Worm (Caenorhabditis elegans) whole organism, L3 larva: Measurements from ENCODE around the gene Y39D8A.1.
A peak's percentile ranks its signal among the peaks of the same experiment; 100 is the strongest.

ENCODE experiments used
- R02D3.7 ChIP-seq: fragments of 150-350 bp; optimal IDR thresholded peaks from 2 replicates; lab custom pipeline; 2014; ENCODE audit warnings: missing biosample characterization, missing genetic modification characterization
- ZK546.5 ChIP-seq: sonication (generic microtip); optimal IDR thresholded peaks from 2 replicates; lab custom pipeline; 2017; ENCODE audit warnings: missing biosample characterization, missing genetic modification characterization
- aly-2 ChIP-seq: fragments of 150-350 bp; optimal IDR thresholded peaks from 2 replicates; lab custom pipeline; 2014; ENCODE audit warnings: missing biosample characterization, missing genetic modification characterization
- ceh-16 ChIP-seq: sonication (generic microtip); optimal IDR thresholded peaks from 2 replicates; lab custom pipeline; 2017; ENCODE audit warnings: missing biosample characterization, missing genetic modification characterization
- ceh-82 ChIP-seq: fragments of 150-350 bp; optimal IDR thresholded peaks from 2 replicates; lab custom pipeline; 2014; ENCODE audit warnings: missing biosample characterization, missing genetic modification characterization
- daf-12 ChIP-seq: fragments of 150-350 bp; optimal IDR thresholded peaks from 2 replicates; lab custom pipeline; 2014; ENCODE audit warnings: missing biosample characterization, missing genetic modification reagents, missing genetic modification characterization
- egl-27 ChIP-seq: sonication (generic microtip); optimal IDR thresholded peaks from 4 replicates; lab custom pipeline; 2017; ENCODE audit warnings: missing biosample characterization, missing genetic modification reagents, missing genetic modification characterization
- elt-1 ChIP-seq: fragments of 150-350 bp; optimal IDR thresholded peaks from 2 replicates; lab custom pipeline; 2014; ENCODE audit warnings: missing biosample characterization, missing genetic modification characterization
- elt-2 ChIP-seq: sonication (generic microtip); optimal IDR thresholded peaks from 2 replicates; lab custom pipeline; 2016; ENCODE audit warnings: missing genetic modification reagents, mild to moderate bottlenecking, missing genetic modification characterization, missing compliant biosample characterization
- eor-1 ChIP-seq, 2 experiments: fragments of 150-350 bp; optimal IDR thresholded peaks; 2 replicates each; lab custom pipeline; 2014 to 2018; ENCODE audit warnings: missing biosample characterization in 2 of 2, missing genetic modification characterization in 2 of 2
- fkh-10 ChIP-seq: sonication (generic microtip); optimal IDR thresholded peaks from 2 replicates; lab custom pipeline; 2017; ENCODE audit warnings: missing biosample characterization, missing genetic modification reagents, missing genetic modification characterization
- hmg-11 ChIP-seq: sonication (generic microtip); optimal IDR thresholded peaks from 2 replicates; lab custom pipeline; 2016; ENCODE audit warnings: missing genetic modification characterization, missing compliant biosample characterization
- lsy-12 ChIP-seq: sonication (generic microtip); optimal IDR thresholded peaks from 2 replicates; lab custom pipeline; 2016; ENCODE audit warnings: mild to moderate bottlenecking, missing genetic modification characterization, missing compliant biosample characterization
- mdl-1 ChIP-seq: fragments of 150-350 bp; optimal IDR thresholded peaks from 2 replicates; lab custom pipeline; 2014; ENCODE audit warnings: missing biosample characterization, missing genetic modification characterization
- mml-1 ChIP-seq: fragments of 150-350 bp; sonication (generic microtip); optimal IDR thresholded peaks from 3 replicates; lab custom pipeline; 2014; ENCODE audit warnings: missing biosample characterization, missing genetic modification characterization
- nfya-1 ChIP-seq: sonication (generic microtip); optimal IDR thresholded peaks from 2 replicates; lab custom pipeline; 2017; ENCODE audit warnings: missing genetic modification characterization, mild to moderate bottlenecking, missing compliant biosample characterization, antibody characterized with exemption, moderate library complexity; ENCODE audit not compliant: insufficient read depth
- nhr-11 ChIP-seq: fragments of 150-350 bp; optimal IDR thresholded peaks from 2 replicates; lab custom pipeline; 2014; ENCODE audit warnings: missing biosample characterization, missing genetic modification characterization
- nhr-25 ChIP-seq: sonication (generic microtip); optimal IDR thresholded peaks from 2 replicates; lab custom pipeline; 2017; ENCODE audit warnings: missing biosample characterization, missing genetic modification characterization
- nhr-28 ChIP-seq: fragments of 150-350 bp; optimal IDR thresholded peaks from 2 replicates; lab custom pipeline; 2014; ENCODE audit warnings: missing biosample characterization, missing genetic modification characterization
- nhr-67 ChIP-seq: fragments of 150-350 bp; optimal IDR thresholded peaks from 2 replicates; lab custom pipeline; 2014; ENCODE audit warnings: missing biosample characterization, missing genetic modification characterization
- pha-4 ChIP-seq: fragments of 150-350 bp; optimal IDR thresholded peaks from 2 replicates; lab custom pipeline; 2014; ENCODE audit warnings: missing biosample characterization, missing genetic modification reagents, missing genetic modification characterization
- pqm-1 ChIP-seq: fragments of 150-350 bp; optimal IDR thresholded peaks from 2 replicates; lab custom pipeline; 2017; ENCODE audit warnings: missing biosample characterization, missing genetic modification characterization, inconsistent platforms
- sea-2 ChIP-seq: fragments of 150-350 bp; sonication (generic microtip); optimal IDR thresholded peaks from 4 replicates; lab custom pipeline; 2014; ENCODE audit warnings: missing biosample characterization, missing genetic modification reagents, missing genetic modification characterization
- tbx-2 ChIP-seq: sonication (generic microtip); optimal IDR thresholded peaks from 2 replicates; lab custom pipeline; 2016; ENCODE audit warnings: mild to moderate bottlenecking, missing genetic modification characterization, missing compliant biosample characterization
- unc-39 ChIP-seq: sonication (generic microtip); optimal IDR thresholded peaks from 4 replicates; lab custom pipeline; 2017; ENCODE audit warnings: missing biosample characterization, missing genetic modification characterization
- zag-1 ChIP-seq: fragments of 150-350 bp; optimal IDR thresholded peaks from 2 replicates; lab custom pipeline; 2014; ENCODE audit warnings: missing biosample characterization, missing genetic modification characterization
- ztf-4 ChIP-seq: fragments of 150-350 bp; optimal IDR thresholded peaks from 2 replicates; lab custom pipeline; 2014; ENCODE audit warnings: missing biosample characterization, missing genetic modification characterization

Y39D8A.1 gene

DNA sequence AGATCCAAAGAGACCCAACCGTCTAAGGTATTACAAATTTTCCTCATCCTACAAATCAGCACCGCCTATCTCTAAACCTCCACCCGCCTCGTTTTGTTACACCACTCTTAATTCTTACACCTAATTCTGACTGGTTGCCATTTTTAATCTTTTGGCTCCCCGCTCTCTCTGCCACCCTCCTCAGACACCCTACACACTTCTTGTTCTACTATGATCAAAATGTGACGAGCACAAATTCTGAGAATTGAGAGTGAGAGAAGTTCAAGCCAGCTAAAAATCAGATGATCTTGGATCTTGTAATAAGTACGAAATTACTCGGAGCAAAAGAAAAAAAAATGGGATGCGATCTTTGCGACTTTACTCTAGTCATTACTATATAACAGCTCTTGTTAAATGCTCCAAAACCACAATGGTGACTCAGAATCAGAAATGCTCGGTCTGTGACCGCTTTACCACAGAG, 14.3 kb upstream of the Y39D8A.1 start, which contains the start of gene nhr-252:
Gene nhr-252 (plus strand): TSS at position 410 of the 460 bp plus-strand sequence.
- TF ChIP-seq pha-4 (tag; lab: Kevin White, UChicago) (no peak), sea-2 (GFP tag; lab: Kevin White, UChicago) (no peak), egl-27 (no peak), elt-1 (tag; lab: Kevin White, UChicago) (no peak), daf-12 (tag; lab: Kevin White, UChicago) (no peak), fkh-10 (no peak), unc-39 (tag; lab: Kevin White, UChicago) (no peak), nfya-1 (tag; lab: Kevin White, UChicago) (no peak), ztf-4 (tag; lab: Kevin White, UChicago) (no peak), mml-1 (tag; lab: Kevin White, UChicago) (no peak), ZK546.5 (tag; lab: Kevin White, UChicago) (no peak), hmg-11 (tag; lab: Kevin White, UChicago) (no peak)

- TF ChIP-seq hmg-11 (tag; lab: Kevin White, UChicago) (no peak), nhr-11 (tag; lab: Kevin White, UChicago) (no peak), nhr-25 (tag; lab: Kevin White, UChicago) (no peak)
These were observed 5.7 kb upstream of the Y39D8A.1 start for ce11 chrV:412820-413219.

DNA sequence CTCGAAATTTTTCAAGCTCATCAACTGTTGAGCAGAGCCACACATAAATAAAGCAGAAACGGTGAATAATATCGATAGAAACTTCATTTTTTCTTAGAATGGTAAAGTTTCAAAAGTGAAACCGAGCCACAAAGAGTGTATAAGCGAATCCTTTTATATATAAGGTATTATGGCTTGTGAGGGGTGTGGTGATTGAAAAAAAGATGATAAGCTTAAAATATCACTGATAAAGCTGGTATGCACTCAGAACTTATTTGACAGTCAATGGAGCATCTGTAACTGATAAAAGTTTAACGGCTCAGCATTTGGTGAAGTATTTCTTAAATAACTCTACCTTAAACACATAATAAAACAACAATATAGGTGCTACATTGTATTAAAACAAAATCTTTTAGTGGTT, 3.9 kb upstream of the Y39D8A.1 start, which contains the start of gene dod-19:
Gene dod-19 (minus strand): TSS at position 130 of the 400 bp plus-strand sequence.
- TF ChIP-seq sea-2 (GFP tag; lab: Kevin White, UChicago) (no peak), unc-39 (tag; lab: Kevin White, UChicago) (no peak), R02D3.7 (tag; lab: Kevin White, UChicago) (no peak), egl-27 (no peak), nhr-28 (tag; lab: Kevin White, UChicago) (no peak), pha-4 (tag; lab: Kevin White, UChicago) (no peak), daf-12 (tag; lab: Kevin White, UChicago) (no peak), nfya-1 (tag; lab: Kevin White, UChicago) (no peak), eor-1 (tag; optimal IDR thresholded peaks at IDR 0.05; lab: Kevin White, UChicago) (no peak)

DNA sequence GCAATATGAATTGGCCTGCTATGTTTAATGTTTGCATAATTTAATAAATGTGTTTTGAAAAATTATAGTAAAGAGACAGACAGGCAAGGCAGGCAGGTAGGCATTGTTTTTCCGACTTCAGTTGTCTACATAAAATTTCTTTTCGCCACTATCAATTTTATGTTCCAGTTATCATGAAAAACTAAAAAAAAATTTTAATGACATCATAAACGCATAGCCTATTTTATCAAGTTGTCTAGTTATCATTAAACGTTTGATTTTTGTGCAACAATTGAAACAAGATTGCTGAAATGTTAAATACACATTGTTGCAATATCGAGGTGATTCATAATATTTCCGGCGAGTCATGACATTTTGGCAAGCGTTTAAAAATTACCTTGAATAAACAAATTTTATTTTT, 3.5 kb upstream of the Y39D8A.1 start:
- TF ChIP-seq elt-2 (tag; lab: Kevin White, UChicago) = peak; percentile 79
- peak; percentile 93 for TF ChIP-seq pqm-1
- no peak for TF ChIP-seq ceh-82 (tag; lab: Kevin White, UChicago)
- TF ChIP-seq mml-1 (tag; lab: Kevin White, UChicago) = no peak
- TF ChIP-seq, all 47 proteins: peak for 2

DNA sequence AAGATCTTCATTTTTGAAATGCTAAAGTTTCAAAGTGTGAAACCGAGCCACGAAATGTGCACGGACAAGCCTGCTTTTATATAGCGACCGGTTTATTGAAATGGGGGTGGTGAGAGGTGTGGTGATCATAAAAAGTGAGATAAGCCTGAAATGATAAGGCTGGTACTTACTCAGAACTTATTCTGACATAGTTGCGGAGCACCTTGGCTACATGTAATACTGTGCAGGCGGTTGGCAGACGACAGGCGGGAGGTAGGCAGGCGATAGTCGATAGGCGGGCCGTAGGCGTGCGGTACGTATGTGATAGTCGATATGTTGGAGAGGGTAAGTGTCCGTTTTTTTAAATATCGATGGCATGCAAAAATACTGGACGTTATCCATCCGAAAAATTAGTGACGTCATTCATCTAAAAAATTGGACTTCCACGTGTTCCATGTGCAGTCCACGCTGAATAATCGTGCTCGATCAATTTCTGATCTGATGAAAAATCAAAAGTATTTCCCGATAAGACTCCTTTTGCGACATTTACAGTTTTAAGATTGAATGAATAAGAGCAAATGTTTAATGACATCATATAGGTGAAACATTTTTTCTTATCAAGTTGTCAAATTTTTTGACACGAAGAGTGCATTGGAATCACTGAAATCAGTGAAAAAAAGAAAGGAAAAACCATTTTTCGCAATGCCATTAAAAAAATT, 727 bp upstream of the Y39D8A.1 start, which contains the start of gene irg-8:
Gene irg-8 (minus strand): TSS at position 51 of the 698 bp plus-strand sequence.
- TF ChIP-seq pqm-1 = peak; percentile 25
- peak; percentile 77 for TF ChIP-seq elt-2 (tag; lab: Kevin White, UChicago)
- no peak for TF ChIP-seq ceh-16 (tag; lab: Kevin White, UChicago)

DNA sequence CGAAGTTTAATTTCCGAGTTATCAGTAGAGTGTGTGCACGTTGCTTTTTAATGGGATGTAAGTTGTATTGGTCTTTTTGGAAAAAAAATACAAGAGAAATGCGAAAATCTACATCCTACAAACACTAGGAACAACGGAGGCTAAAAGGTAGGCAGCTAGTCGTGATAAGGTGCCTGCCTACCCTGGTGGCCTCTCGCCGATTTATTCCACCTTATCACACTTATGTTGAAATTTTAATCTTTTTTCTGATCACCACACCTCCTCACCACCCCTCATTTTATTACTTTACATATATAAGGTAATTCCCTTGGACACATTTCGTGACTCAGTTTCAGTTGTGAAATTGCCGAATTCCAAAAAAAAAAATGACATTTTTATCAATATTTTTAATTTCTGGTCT, 3.6 kb downstream of the Y39D8A.1 start, which contains the start of gene dod-20:
Gene dod-20 (plus strand): TSS at position 301 of the 400 bp plus-strand sequence.
- TF ChIP-seq nhr-67 (tag; lab: Kevin White, UChicago) (no peak), lsy-12 (tag; lab: Kevin White, UChicago) (no peak), ceh-82 (tag; lab: Kevin White, UChicago) (no peak), elt-2 (tag; lab: Kevin White, UChicago) (peak; percentile 61), aly-2 (tag; lab: Kevin White, UChicago) (no peak), sea-2 (GFP tag; lab: Kevin White, UChicago) (no peak), mdl-1 (tag; lab: Kevin White, UChicago) (no peak)

DNA sequence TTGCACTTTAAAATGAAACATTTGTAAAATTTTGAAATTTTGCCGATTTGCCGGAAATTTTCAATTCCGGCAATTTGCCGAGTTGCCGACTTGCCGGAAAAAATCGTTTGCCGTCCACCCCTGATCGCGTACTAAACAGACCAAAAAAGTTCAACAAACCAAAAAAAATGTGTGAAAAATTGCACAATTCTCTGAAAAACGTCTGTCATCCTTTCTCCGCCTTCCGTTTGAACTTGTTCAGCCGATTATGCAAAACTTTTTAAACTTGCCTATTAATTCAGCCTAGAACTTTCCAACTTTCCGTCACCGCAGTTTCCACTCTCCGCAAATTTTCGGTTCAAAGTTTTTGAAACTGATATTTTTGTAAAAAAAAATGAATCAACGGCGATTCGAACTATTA, 5.6 kb downstream of the Y39D8A.1 start, which contains the start of gene B0554.5:
Gene B0554.5 (plus strand): TSS at position 301 of the 400 bp plus-strand sequence.
- TF ChIP-seq tbx-2 (tag; lab: Kevin White, UChicago) = no peak
- no peak for TF ChIP-seq R02D3.7 (tag; lab: Kevin White, UChicago)
- no peak for TF ChIP-seq ztf-4 (tag; lab: Kevin White, UChicago)
- no peak for TF ChIP-seq zag-1 (tag; lab: Kevin White, UChicago)
- no peak for TF ChIP-seq nhr-28 (tag; lab: Kevin White, UChicago)
- no peak for TF ChIP-seq egl-27
